Worm (Caenorhabditis elegans): ENCODE measurements around the gene C46C2.2.

ce11 chrIV:9267581-9267980 is 50.1 kb downstream of the C46C2.2 start:
- TF ChIP-seq klf-2 (GFP tag; conservative IDR thresholded peaks at IDR 0.05) (no peak), tab-1 (GFP tag; IDR thresholded peaks at IDR 0.05) (no peak), ztf-29 (GFP tag; IDR thresholded peaks at IDR 0.05) (no peak), T22C8.4 (GFP tag; IDR thresholded peaks at IDR 0.05) (no peak), flt-1 (GFP tag; IDR thresholded peaks at IDR 0.05) (no peak), ref-1 (GFP tag; conservative IDR thresholded peaks at IDR 0.05) (no peak), med-1 (GFP tag; optimal IDR thresholded peaks at IDR 0.05; ENCODE audit: insufficient read depth) (no peak)

All from whole organism, midembryonic.